Fruit fly (Drosophila melanogaster) whole organism, adult: ENCODE results near the gene CG14154.
A peak's percentile ranks its signal among the peaks of the same experiment; 100 is the strongest.

Source experiments
- CG33017 ChIP-seq: fragments of 200-800 bp; sonication (Bioruptor generic); optimal IDR thresholded peaks from 2 replicates; lab custom pipeline; 2018; ENCODE audit warnings: missing biosample characterization, mild to moderate bottlenecking, missing genetic modification characterization, moderate library complexity
- Mnt ChIP-seq: fragments of 200-800 bp; sonication (Bioruptor generic); optimal IDR thresholded peaks from 2 replicates; lab custom pipeline; 2016; ENCODE audit warnings: missing biosample characterization, mild to moderate bottlenecking, missing genetic modification characterization
- bab1 ChIP-seq: fragments of 200-800 bp; sonication (Bioruptor generic); optimal IDR thresholded peaks from 3 replicates; lab custom pipeline; 2019; ENCODE audit warnings: missing biosample characterization, mild to moderate bottlenecking, missing genetic modification characterization, moderate library complexity
- kay ChIP-seq: fragments of 200-800 bp; sonication (Bioruptor generic); peaks from one replicate; lab custom pipeline; 2016; ENCODE audit warnings: missing biosample characterization, missing genetic modification characterization, borderline replicate concordance
- tj ChIP-seq: fragments of 200-800 bp; sonication (Bioruptor generic); optimal IDR thresholded peaks from 3 replicates; lab custom pipeline; 2017; ENCODE audit warnings: missing biosample characterization, mild to moderate bottlenecking, missing genetic modification characterization, moderate library complexity

- TF ChIP-seq Mnt (GFP tag; lab: Kevin White, UChicago) (no peak), kay (GFP tag; lab: Kevin White, UChicago) (no peak), tj (GFP tag; lab: Kevin White, UChicago) (peak; percentile 11), bab1 (no peak), CG33017 (tag; lab: Kevin White, UChicago) (no peak)
Observed at dm6 chr3L:10679711-10680154, 38.0 kb downstream of the CG14154 start.
